Fruit fly (Drosophila melanogaster) whole organism, embryonic: ENCODE measurements around the gene CG5103.

Experiments used
- ATbp ChIP-seq: fragments of 200-800 bp; sonication (Bioruptor generic); optimal IDR thresholded peaks from 2 replicates; lab custom pipeline; 2017; ENCODE audit warnings: missing biosample characterization, mild to moderate bottlenecking, missing genetic modification characterization, missing genetic modification reagents
- Ada2b ChIP-seq: fragments of 200-800 bp; sonication (Bioruptor generic); IDR thresholded peaks from 2 replicates; pipeline ENCODE4 v1.3.6; 2022; ENCODE audit warnings: missing biosample characterization, missing genetic modification characterization
- Bdp1 ChIP-seq: fragments of 200-800 bp; sonication (Bioruptor generic); optimal IDR thresholded peaks from 3 replicates; lab custom pipeline; 2016; ENCODE audit warnings: missing biosample characterization, missing genetic modification characterization
- Blimp-1 ChIP-seq: fragments of 200-800 bp; sonication (Bioruptor generic); optimal IDR thresholded peaks from 3 replicates; lab custom pipeline; 2018; ENCODE audit warnings: missing biosample characterization, missing genetic modification characterization, mild to moderate bottlenecking, moderate library complexity, missing genetic modification reagents
- CG11085 ChIP-seq: fragments of 200-800 bp; sonication (Bioruptor generic); IDR thresholded peaks from 2 replicates; pipeline ENCODE4 v1.3.6; 2022; ENCODE audit warnings: missing biosample characterization, missing genetic modification characterization
- CG11695 ChIP-seq: fragments of 200-800 bp; sonication (Bioruptor generic); IDR thresholded peaks from 3 replicates; pipeline ENCODE4 v1.3.6; 2022; ENCODE audit warnings: missing biosample characterization, missing genetic modification characterization
- CG12391 ChIP-seq: fragments of 200-800 bp; sonication (Bioruptor generic); optimal IDR thresholded peaks from 3 replicates; lab custom pipeline; 2018; ENCODE audit warnings: missing biosample characterization, mild to moderate bottlenecking, missing genetic modification characterization, moderate library complexity
- CG15601 ChIP-seq: fragments of 200-800 bp; sonication (Bioruptor generic); optimal IDR thresholded peaks from 3 replicates; lab custom pipeline; 2019; ENCODE audit warnings: missing biosample characterization, mild to moderate bottlenecking, missing genetic modification characterization, moderate library complexity
- CG15696 ChIP-seq: fragments of 200-800 bp; sonication (Bioruptor generic); optimal IDR thresholded peaks from 2 replicates; lab custom pipeline; 2019; ENCODE audit warnings: missing biosample characterization, mild to moderate bottlenecking, missing genetic modification characterization, moderate library complexity
- CG1647 ChIP-seq: fragments of 200-800 bp; sonication (Bioruptor generic); optimal IDR thresholded peaks from 3 replicates; lab custom pipeline; 2016; ENCODE audit warnings: missing biosample characterization, missing genetic modification characterization
- CG17328 ChIP-seq: fragments of 200-800 bp; sonication (Bioruptor generic); IDR thresholded peaks from 2 replicates; pipeline ENCODE4 v1.3.6; 2022; ENCODE audit warnings: missing biosample characterization, missing genetic modification characterization
- CG2116 ChIP-seq: fragments of 200-800 bp; sonication (Bioruptor generic); optimal IDR thresholded peaks from 3 replicates; lab custom pipeline; 2018; ENCODE audit warnings: missing biosample characterization, mild to moderate bottlenecking, missing genetic modification characterization
- CG2199 ChIP-seq: fragments of 200-800 bp; sonication (Bioruptor generic); IDR thresholded peaks from 3 replicates; pipeline ENCODE4 v1.3.6; 2022; ENCODE audit warnings: missing biosample characterization, missing genetic modification characterization
- CG30431 ChIP-seq: fragments of 200-800 bp; sonication (Bioruptor generic); optimal IDR thresholded peaks from 2 replicates; lab custom pipeline; 2017; ENCODE audit warnings: missing biosample characterization, missing genetic modification characterization
- CG4282 ChIP-seq: fragments of 200-800 bp; sonication (Bioruptor generic); optimal IDR thresholded peaks from 2 replicates; lab custom pipeline; 2016; ENCODE audit warnings: missing biosample characterization, missing genetic modification characterization
- CG4360 ChIP-seq: fragments of 200-800 bp; sonication (Bioruptor generic); IDR thresholded peaks from 2 replicates; pipeline ENCODE4 v1.3.6; 2022; ENCODE audit warnings: missing biosample characterization, missing genetic modification characterization
- CG4854 ChIP-seq: fragments of 200-800 bp; sonication (Bioruptor generic); optimal IDR thresholded peaks from 2 replicates; lab custom pipeline; 2016; ENCODE audit warnings: missing biosample characterization, missing genetic modification characterization, inconsistent platforms
- CG7556 ChIP-seq: fragments of 200-800 bp; sonication (Bioruptor generic); optimal IDR thresholded peaks from 2 replicates; lab custom pipeline; 2017; ENCODE audit warnings: missing biosample characterization, mild to moderate bottlenecking, missing genetic modification characterization
- CG8388 ChIP-seq: fragments of 200-800 bp; sonication (Bioruptor generic); optimal IDR thresholded peaks from 2 replicates; lab custom pipeline; 2019; ENCODE audit warnings: missing biosample characterization, mild to moderate bottlenecking, missing genetic modification characterization, moderate library complexity
- E2f1 ChIP-seq: fragments of 200-800 bp; sonication (Bioruptor generic); IDR thresholded peaks from 2 replicates; pipeline ENCODE4 v1.3.6; 2022; ENCODE audit warnings: missing biosample characterization, missing genetic modification characterization
- E2f2 ChIP-seq: fragments of 200-800 bp; sonication (Bioruptor generic); IDR thresholded peaks from 2 replicates; pipeline ENCODE4 v1.3.6; 2022; ENCODE audit warnings: missing biosample characterization, missing genetic modification characterization
- Ets65A ChIP-seq: fragments of 200-800 bp; sonication (Bioruptor generic); peaks from one replicate; lab custom pipeline; 2016; ENCODE audit warnings: missing biosample characterization, missing genetic modification characterization
- HLHmδ ChIP-seq: fragments of 200-800 bp; sonication (Bioruptor generic); optimal IDR thresholded peaks from 2 replicates; lab custom pipeline; 2018; ENCODE audit warnings: missing biosample characterization, mild to moderate bottlenecking, missing genetic modification characterization, moderate library complexity
- Max ChIP-seq: fragments of 200-800 bp; sonication (Bioruptor generic); optimal IDR thresholded peaks from 2 replicates; lab custom pipeline; 2016; ENCODE audit warnings: missing biosample characterization, mild to moderate bottlenecking, missing genetic modification characterization
- Med ChIP-seq: fragments of 200-800 bp; sonication (Bioruptor generic); peaks from one replicate; lab custom pipeline; 2016; ENCODE audit warnings: missing biosample characterization, missing genetic modification characterization, mild to moderate bottlenecking, inconsistent platforms, moderate library complexity
- Nf-YB ChIP-seq: fragments of 200-800 bp; sonication (Bioruptor generic); optimal IDR thresholded peaks from 3 replicates; lab custom pipeline; 2019; ENCODE audit warnings: missing biosample characterization, mild to moderate bottlenecking, missing genetic modification characterization, moderate library complexity
- Nf-YC ChIP-seq: fragments of 200-800 bp; optimal IDR thresholded peaks from 3 replicates; lab custom pipeline; 2019; ENCODE audit warnings: missing biosample characterization, mild to moderate bottlenecking, missing genetic modification characterization, moderate library complexity
- Ravus ChIP-seq: fragments of 200-800 bp; sonication (Bioruptor generic); IDR thresholded peaks from 2 replicates; pipeline ENCODE4 v1.3.6; 2022; ENCODE audit warnings: missing biosample characterization, missing genetic modification characterization
- Spps ChIP-seq: fragments of 200-800 bp; sonication (Bioruptor generic); optimal IDR thresholded peaks from 2 replicates; lab custom pipeline; 2018; ENCODE audit warnings: missing biosample characterization, mild to moderate bottlenecking, missing genetic modification characterization
- ab ChIP-seq: fragments of 200-800 bp; sonication (Bioruptor generic); optimal IDR thresholded peaks from 2 replicates; lab custom pipeline; 2016; ENCODE audit warnings: missing biosample characterization, missing genetic modification characterization
- btn ChIP-seq: fragments of 200-800 bp; sonication (Bioruptor generic); optimal IDR thresholded peaks from 2 replicates; lab custom pipeline; 2016; ENCODE audit warnings: missing biosample characterization, missing genetic modification characterization
- cato ChIP-seq: fragments of 200-800 bp; sonication (Bioruptor generic); optimal IDR thresholded peaks from 2 replicates; lab custom pipeline; 2016; ENCODE audit warnings: missing biosample characterization, missing genetic modification characterization, borderline replicate concordance
- da ChIP-seq: fragments of 200-800 bp; sonication (Bioruptor generic); optimal IDR thresholded peaks from 2 replicates; lab custom pipeline; 2016; ENCODE audit warnings: missing biosample characterization, missing genetic modification characterization
- disco-r ChIP-seq: fragments of 200-800 bp; sonication (Bioruptor generic); optimal IDR thresholded peaks from 2 replicates; lab custom pipeline; 2016; ENCODE audit warnings: missing biosample characterization, missing genetic modification characterization
- dpn ChIP-seq, 2 experiments: fragments of 200-800 bp; sonication (Bioruptor generic); optimal IDR thresholded peaks; 3 replicates each; lab custom pipeline; 2016; ENCODE audit warnings: missing biosample characterization in 2 of 2, missing genetic modification characterization in 2 of 2
- gcm2 ChIP-seq: fragments of 200-800 bp; sonication (Bioruptor generic); optimal IDR thresholded peaks from 2 replicates; lab custom pipeline; 2016; ENCODE audit warnings: missing biosample characterization, missing genetic modification characterization
- grn ChIP-seq: fragments of 200-800 bp; sonication (Bioruptor generic); optimal IDR thresholded peaks from 3 replicates; lab custom pipeline; 2017; ENCODE audit warnings: missing biosample characterization, missing genetic modification characterization
- her ChIP-seq: fragments of 200-800 bp; sonication (Bioruptor generic); optimal IDR thresholded peaks from 2 replicates; lab custom pipeline; 2016; ENCODE audit warnings: missing biosample characterization, missing genetic modification characterization
- ken ChIP-seq: fragments of 200-800 bp; sonication (Bioruptor generic); IDR thresholded peaks from 3 replicates; pipeline ENCODE4 v1.3.6; 2022; ENCODE audit warnings: missing biosample characterization, missing genetic modification characterization
- lab ChIP-seq: fragments of 200-800 bp; sonication (Bioruptor generic); optimal IDR thresholded peaks from 3 replicates; lab custom pipeline; 2017; ENCODE audit warnings: missing biosample characterization, missing genetic modification characterization, mild to moderate bottlenecking, moderate library complexity, missing genetic modification reagents
- lola ChIP-seq, 3 experiments: fragments of >200 bp in 2 of 3; fragments of 200-800 bp in 1 of 3; sonication (Bioruptor generic) in 1 of 3; optimal IDR thresholded peaks; 2 replicates each; lab custom pipeline; 2017 to 2019; ENCODE audit warnings: missing biosample characterization in 3 of 3, missing genetic modification characterization in 3 of 3, mild to moderate bottlenecking in 1 of 3, moderate library complexity in 1 of 3
- peb ChIP-seq: fragments of 200-800 bp; sonication (Bioruptor generic); IDR thresholded peaks from 2 replicates; pipeline ENCODE4 v1.3.6; 2022; ENCODE audit warnings: missing biosample characterization, missing genetic modification characterization
- pros ChIP-seq: fragments of 200-800 bp; sonication (Bioruptor generic); optimal IDR thresholded peaks from 3 replicates; lab custom pipeline; 2019; ENCODE audit warnings: missing biosample characterization, mild to moderate bottlenecking, missing genetic modification characterization, moderate library complexity
- sens ChIP-seq: fragments of 200-800 bp; sonication (Bioruptor generic); peaks from one replicate; lab custom pipeline; 2016; ENCODE audit warnings: missing biosample characterization, missing genetic modification characterization
- sna ChIP-seq: fragments of 200-800 bp; sonication (Bioruptor generic); IDR thresholded peaks from 2 replicates; pipeline ENCODE4 v1.3.6; 2022; ENCODE audit warnings: missing biosample characterization, missing genetic modification characterization; ENCODE audit not compliant: partially characterized antibody
- unc-4 ChIP-seq: fragments of 200-800 bp; sonication (Bioruptor generic); IDR thresholded peaks from 2 replicates; pipeline ENCODE4 v1.3.6; 2022; ENCODE audit warnings: missing biosample characterization, missing genetic modification characterization; ENCODE audit not compliant: partially characterized antibody
- unpg ChIP-seq: fragments of 200-800 bp; sonication (Bioruptor generic); optimal IDR thresholded peaks from 3 replicates; lab custom pipeline; 2018; ENCODE audit warnings: missing biosample characterization, mild to moderate bottlenecking, missing genetic modification characterization, moderate library complexity
- vfl ChIP-seq: fragments of 200-800 bp; sonication (Bioruptor generic); optimal IDR thresholded peaks from 2 replicates; lab custom pipeline; 2016; ENCODE audit warnings: missing biosample characterization, missing genetic modification characterization

CG5103 gene

DNA sequence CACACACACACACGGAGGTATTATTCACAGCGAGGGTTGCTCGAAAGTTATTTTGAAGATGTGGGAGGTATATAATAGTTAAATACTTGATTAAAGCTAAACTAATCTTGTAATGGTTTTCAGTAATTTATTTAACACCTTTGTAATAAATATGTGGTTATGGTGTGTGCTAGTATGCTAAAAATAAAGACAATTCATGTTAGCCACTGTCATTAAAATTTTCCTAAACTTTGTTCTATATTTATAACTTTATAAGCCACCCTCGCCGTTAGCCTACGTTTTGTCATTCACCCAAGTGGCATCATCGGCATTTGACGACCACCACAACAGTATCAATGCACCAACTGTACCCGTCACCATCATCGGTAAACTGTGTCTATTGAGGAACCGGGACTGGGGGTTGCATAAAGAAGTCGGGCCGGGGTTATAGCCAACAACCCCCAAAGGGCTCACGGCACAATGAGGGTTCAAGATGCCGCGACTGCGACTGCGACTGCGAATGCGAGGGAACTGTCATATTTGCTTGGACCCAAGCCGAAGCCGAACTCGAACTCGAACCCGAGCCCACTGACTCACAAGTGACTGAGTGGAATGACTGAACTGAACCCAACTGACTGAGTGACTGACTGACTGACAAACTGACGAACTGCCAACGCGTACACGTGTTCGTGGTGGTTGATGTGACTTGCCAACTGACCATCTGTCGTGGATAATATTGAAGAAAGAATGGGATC, 21.6 kb downstream of the CG5103 start (continued):
- TF ChIP-seq Nf-YB (no peak), CG17328 (GFP tag; lab: Robert Waterston, UW) (peak; percentile 59; the same call in 1 of the 2 replicates), Nf-YC (tag; lab: Kevin White, UChicago) (peak; percentile 22), CG4854 (GFP tag; lab: Kevin White, UChicago) (no peak), Max (GFP tag; lab: Kevin White, UChicago) (no peak), CG12391 (peak; percentile 60), unpg (GFP tag; lab: Kevin White, UChicago) (peak; percentile 31), CG4360 (no peak), Bdp1 (GFP tag; lab: Kevin White, UChicago) (no peak), gcm2 (GFP tag; lab: Kevin White, UChicago) (no peak), da (no peak), btn (GFP tag; lab: Kevin White, UChicago) (no peak)

DNA sequence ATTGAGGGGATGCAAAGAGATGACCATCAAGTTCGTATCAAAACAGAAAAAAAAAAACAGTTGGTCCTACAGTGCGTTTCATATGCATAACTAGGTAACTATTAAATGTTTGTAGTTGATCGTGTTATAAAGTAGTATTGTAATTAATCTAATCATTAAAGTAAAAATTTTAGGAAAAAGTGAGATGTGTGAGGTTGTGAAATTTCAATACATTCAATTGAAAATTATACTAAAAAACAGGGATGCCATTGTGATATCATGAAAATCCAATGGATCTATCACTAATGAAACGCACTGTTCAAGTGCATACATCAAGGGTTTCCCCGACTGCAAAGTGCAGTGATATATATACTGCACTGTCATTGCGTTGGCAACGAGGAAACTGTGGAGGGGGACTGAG, 23.2 kb downstream of the CG5103 start:
- TF ChIP-seq ken (GFP tag; lab: Robert Waterston, UW) (no peak), CG11695 (GFP tag; lab: Robert Waterston, UW) (0 out of 3 replicates have a peak, but pooled peaks have one; percentile 52), disco-r (GFP tag; lab: Kevin White, UChicago) (no peak), Blimp-1 (no peak), dpn (GFP tag; optimal IDR thresholded peaks at IDR 0.05; lab: Kevin White, UChicago) (no peak), CG4282 (GFP tag; lab: Kevin White, UChicago) (no peak), Med (GFP tag; lab: Kevin White, UChicago) (no peak), sens (peak; percentile 33), E2f1 (GFP tag; lab: Robert Waterston, UW) (no peak), CG2116 (GFP tag; lab: Kevin White, UChicago) (no peak), Ada2b (no peak), vfl (GFP tag; lab: Kevin White, UChicago) (no peak), CG15601 (tag; lab: Kevin White, UChicago) (no peak), CG1647 (GFP tag; lab: Kevin White, UChicago) (no peak), peb (no peak), unc-4 (no peak), sna (GFP tag; lab: Robert Waterston, UW) (no peak), CG11085 (GFP tag; lab: Robert Waterston, UW) (no peak), CG7556 (GFP tag; lab: Kevin White, UChicago) (no peak), CG8388 (GFP tag; lab: Kevin White, UChicago) (peak; percentile 11), her (GFP tag; lab: Kevin White, UChicago) (no peak), lola (GFP tag; optimal IDR thresholded peaks at IDR 0.05; lab: Kevin White, UChicago) (no peak), CG15696 (tag; lab: Kevin White, UChicago) (peak; percentile 38), cato (GFP tag; lab: Kevin White, UChicago) (no peak)

DNA sequence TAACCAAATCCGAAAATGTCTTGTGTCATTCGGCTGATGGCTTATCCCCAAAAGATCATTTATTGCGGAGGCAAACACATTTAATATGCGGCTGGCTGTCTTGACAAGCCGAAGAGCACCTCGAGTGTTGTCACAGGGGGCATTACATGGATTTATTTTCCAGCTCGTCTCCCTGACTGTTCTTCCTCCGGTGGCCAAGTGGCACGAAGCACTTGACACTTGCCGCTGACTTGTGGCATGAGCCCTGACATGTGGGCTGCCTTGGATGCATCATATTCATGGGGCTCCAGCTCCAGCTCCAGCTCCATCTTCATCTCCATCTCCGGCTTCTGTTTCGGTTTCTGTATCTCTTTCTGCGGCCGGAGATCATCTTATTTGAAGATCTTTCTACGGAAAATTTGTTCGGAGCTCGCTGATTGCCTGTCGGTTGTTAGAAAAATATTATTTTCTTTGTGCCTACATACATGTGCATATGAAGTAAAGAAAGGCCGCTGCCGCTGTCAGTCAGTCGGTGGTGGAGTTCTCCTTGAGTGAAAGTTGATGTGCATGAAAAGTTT, 25.9 kb downstream of the CG5103 start:
- TF ChIP-seq ATbp (GFP tag; lab: Kevin White, UChicago) (no peak), sens (peak; percentile 42), lab (GFP tag; lab: Kevin White, UChicago) (no peak), HLHmδ (GFP tag; lab: Kevin White, UChicago) (peak; percentile 97), CG2199 (peak; percentile 80; the same call in 2 of the 3 replicates), ab (GFP tag; lab: Kevin White, UChicago) (no peak), Ets65A (GFP tag; lab: Kevin White, UChicago) (peak; percentile 54), Spps (no peak), CG30431 (GFP tag; lab: Kevin White, UChicago) (no peak), pros (peak; percentile 45), grn (GFP tag; lab: Kevin White, UChicago) (peak; percentile 41), Ravus (GFP tag; lab: Robert Waterston, UW) (no peak), E2f2 (GFP tag; lab: Robert Waterston, UW) (no peak)
